Fruit fly (Drosophila melanogaster) whole organism, embryonic: Measurements from ENCODE around the gene CG16717.

ENCODE experiments used
- Antp ChIP-seq: fragments of 200-800 bp; sonication (Bioruptor generic); optimal IDR thresholded peaks from 3 replicates; lab custom pipeline; 2016; ENCODE audit warnings: missing biosample characterization, missing genetic modification characterization
- Awh ChIP-seq: fragments of 200-800 bp; sonication (Bioruptor generic); IDR thresholded peaks from 2 replicates; pipeline ENCODE4, ENCODE4 v1.3.6; 2022; ENCODE audit warnings: missing biosample characterization, missing genetic modification characterization
- B-H1 ChIP-seq: fragments of 200-800 bp; sonication (Bioruptor generic); IDR thresholded peaks from 3 replicates; pipeline ENCODE4 v1.3.6; 2022; ENCODE audit warnings: missing biosample characterization, missing genetic modification characterization
- CG10147 ChIP-seq: fragments of 200-800 bp; sonication (Bioruptor generic); optimal IDR thresholded peaks from 2 replicates; lab custom pipeline; 2019; ENCODE audit warnings: missing biosample characterization, mild to moderate bottlenecking, missing genetic modification characterization, moderate library complexity
- CG11247 ChIP-seq: fragments of 200-800 bp; sonication (Bioruptor generic); IDR thresholded peaks from 2 replicates; pipeline ENCODE4 v1.3.6; 2022; ENCODE audit warnings: missing biosample characterization, missing genetic modification characterization
- CG12236 ChIP-seq: fragments of 200-800 bp; sonication (Bioruptor generic); optimal IDR thresholded peaks from 2 replicates; lab custom pipeline; 2016; ENCODE audit warnings: missing biosample characterization, missing genetic modification characterization
- CG14860 ChIP-seq: fragments of 200-800 bp; sonication (Bioruptor generic); IDR thresholded peaks from 3 replicates; pipeline ENCODE4 v1.3.6; 2022; ENCODE audit warnings: missing biosample characterization, missing genetic modification characterization; ENCODE audit not compliant: partially characterized antibody
- CG17361 ChIP-seq: fragments of 200-800 bp; sonication (Bioruptor generic); IDR thresholded peaks from 3 replicates; pipeline ENCODE4 v1.3.6; 2022; ENCODE audit warnings: missing biosample characterization, missing genetic modification characterization
- CG17802 ChIP-seq: fragments of 200-800 bp; sonication (Bioruptor generic); optimal IDR thresholded peaks from 2 replicates; lab custom pipeline; 2018; ENCODE audit warnings: missing biosample characterization, mild to moderate bottlenecking, missing genetic modification characterization, moderate library complexity
- CG18011 ChIP-seq: fragments of 200-800 bp; sonication (Bioruptor generic); optimal IDR thresholded peaks from 2 replicates; lab custom pipeline; 2017; ENCODE audit warnings: missing biosample characterization, missing genetic modification characterization, mild to moderate bottlenecking, moderate library complexity, missing genotype
- CG2120 ChIP-seq: fragments of 200-800 bp; sonication (Bioruptor generic); optimal IDR thresholded peaks from 3 replicates; lab custom pipeline; 2016; ENCODE audit warnings: missing biosample characterization, missing genetic modification characterization
- CG2129 ChIP-seq: fragments of 200-800 bp; sonication (Bioruptor generic); IDR thresholded peaks from 2 replicates; pipeline ENCODE4 v1.3.6; 2022; ENCODE audit warnings: missing biosample characterization, missing genetic modification characterization; ENCODE audit not compliant: partially characterized antibody
- CG2199 ChIP-seq: fragments of 200-800 bp; sonication (Bioruptor generic); IDR thresholded peaks from 3 replicates; pipeline ENCODE4 v1.3.6; 2022; ENCODE audit warnings: missing biosample characterization, missing genetic modification characterization
- CG2678 ChIP-seq: fragments of 200-800 bp; sonication (Bioruptor generic); optimal IDR thresholded peaks from 3 replicates; lab custom pipeline; 2019; ENCODE audit warnings: missing biosample characterization, mild to moderate bottlenecking, missing genetic modification characterization, moderate library complexity
- CG31365 ChIP-seq: fragments of 200-800 bp; sonication (Bioruptor generic); optimal IDR thresholded peaks from 2 replicates; lab custom pipeline; 2018; ENCODE audit warnings: missing biosample characterization, mild to moderate bottlenecking, missing genetic modification characterization
- CG31388 ChIP-seq: fragments of 200-800 bp; sonication (Bioruptor generic); optimal IDR thresholded peaks from 2 replicates; lab custom pipeline; 2016; ENCODE audit warnings: missing biosample characterization, missing genetic modification characterization
- CG4282 ChIP-seq: fragments of 200-800 bp; sonication (Bioruptor generic); optimal IDR thresholded peaks from 2 replicates; lab custom pipeline; 2016; ENCODE audit warnings: missing biosample characterization, missing genetic modification characterization
- CG8924 ChIP-seq: fragments of 200-800 bp; optimal IDR thresholded peaks from 3 replicates; lab custom pipeline; 2019; ENCODE audit warnings: missing biosample characterization, mild to moderate bottlenecking, missing genetic modification characterization, moderate library complexity
- Dbx ChIP-seq: fragments of 200-800 bp; sonication (Bioruptor generic); IDR thresholded peaks from 3 replicates; pipeline ENCODE4 v1.3.6; 2022; ENCODE audit warnings: missing biosample characterization, missing genetic modification characterization
- Ets97D ChIP-seq: fragments of 200-800 bp; sonication (Bioruptor generic); optimal IDR thresholded peaks from 3 replicates; lab custom pipeline; 2016; ENCODE audit warnings: missing biosample characterization, missing genetic modification characterization
- H2.0 ChIP-seq: fragments of 200-800 bp; sonication (Bioruptor generic); IDR thresholded peaks from 2 replicates; pipeline ENCODE4 v1.3.6; 2022; ENCODE audit warnings: missing biosample characterization, missing genetic modification characterization
- Hr78 ChIP-seq, 2 experiments: fragments of 200-800 bp in 1 of 2; fragments of >200 bp in 1 of 2; sonication (Bioruptor generic) in 1 of 2; optimal IDR thresholded peaks; 2 replicates each; lab custom pipeline; 2017 to 2019; ENCODE audit warnings: missing biosample characterization in 2 of 2, missing genetic modification characterization in 2 of 2, mild to moderate bottlenecking in 1 of 2, moderate library complexity in 1 of 2
- Hsf ChIP-seq: fragments of 200-800 bp; sonication (Bioruptor generic); optimal IDR thresholded peaks from 3 replicates; lab custom pipeline; 2016; ENCODE audit warnings: missing biosample characterization, missing genetic modification characterization
- Lhr ChIP-seq: fragments of 200-800 bp; sonication (Bioruptor generic); optimal IDR thresholded peaks from 3 replicates; lab custom pipeline; 2017; ENCODE audit warnings: mild to moderate bottlenecking, missing biosample characterization, missing genetic modification reagents, missing genetic modification characterization
- Med ChIP-seq: fragments of 200-800 bp; sonication (Bioruptor generic); peaks from one replicate; lab custom pipeline; 2016; ENCODE audit warnings: missing biosample characterization, missing genetic modification characterization, mild to moderate bottlenecking, inconsistent platforms, moderate library complexity
- NC2β ChIP-seq: fragments of 200-800 bp; sonication (Bioruptor generic); optimal IDR thresholded peaks from 2 replicates; lab custom pipeline; 2016; ENCODE audit warnings: missing biosample characterization, missing genetic modification characterization
- Nf-YB ChIP-seq: fragments of 200-800 bp; sonication (Bioruptor generic); optimal IDR thresholded peaks from 3 replicates; lab custom pipeline; 2019; ENCODE audit warnings: missing biosample characterization, mild to moderate bottlenecking, missing genetic modification characterization, moderate library complexity
- Nf-YC ChIP-seq: fragments of 200-800 bp; optimal IDR thresholded peaks from 3 replicates; lab custom pipeline; 2019; ENCODE audit warnings: missing biosample characterization, mild to moderate bottlenecking, missing genetic modification characterization, moderate library complexity
- Oaz ChIP-seq: fragments of 200-800 bp; sonication (Bioruptor generic); IDR thresholded peaks from 2 replicates; pipeline ENCODE4 v1.3.6; 2022; ENCODE audit warnings: missing biosample characterization, missing genetic modification characterization
- Poxn ChIP-seq: fragments of 200-800 bp; sonication (Bioruptor generic); IDR thresholded peaks from 2 replicates; pipeline ENCODE4 v1.3.6; 2022; ENCODE audit warnings: missing biosample characterization, missing genetic modification characterization
- Ravus ChIP-seq: fragments of 200-800 bp; sonication (Bioruptor generic); IDR thresholded peaks from 2 replicates; pipeline ENCODE4 v1.3.6; 2022; ENCODE audit warnings: missing biosample characterization, missing genetic modification characterization
- Six4 ChIP-seq: fragments of 200-800 bp; sonication (Bioruptor generic); optimal IDR thresholded peaks from 2 replicates; lab custom pipeline; 2016; ENCODE audit warnings: missing biosample characterization, missing genetic modification characterization
- Spps ChIP-seq: fragments of 200-800 bp; sonication (Bioruptor generic); optimal IDR thresholded peaks from 2 replicates; lab custom pipeline; 2018; ENCODE audit warnings: missing biosample characterization, mild to moderate bottlenecking, missing genetic modification characterization
- abd-A ChIP-seq: fragments of 200-800 bp; sonication (Bioruptor generic); optimal IDR thresholded peaks from 3 replicates; lab custom pipeline; 2019; ENCODE audit warnings: missing biosample characterization, mild to moderate bottlenecking, missing genetic modification characterization, moderate library complexity
- bsh ChIP-seq, 2 experiments: fragments of 200-800 bp; sonication (Bioruptor generic); optimal IDR thresholded peaks; 2 replicates each; lab custom pipeline; 2017 to 2018; ENCODE audit warnings: mild to moderate bottlenecking in 2 of 2, missing biosample characterization in 2 of 2, missing genetic modification characterization in 2 of 2, moderate library complexity in 1 of 2
- crol ChIP-seq: fragments of 200-800 bp; sonication (Bioruptor generic); IDR thresholded peaks from 2 replicates; pipeline ENCODE4 v1.3.6; 2022; ENCODE audit warnings: missing biosample characterization, missing genetic modification characterization
- cwo ChIP-seq: fragments of 200-800 bp; sonication (Bioruptor generic); optimal IDR thresholded peaks from 3 replicates; lab custom pipeline; 2017; ENCODE audit warnings: missing biosample characterization, missing genetic modification characterization, mild to moderate bottlenecking, moderate library complexity, missing genetic modification reagents
- eve ChIP-seq, 2 experiments: fragments of >200 bp; optimal IDR thresholded peaks; 2 replicates each; lab custom pipeline; 2017; ENCODE audit warnings: missing biosample characterization in 2 of 2, missing genetic modification characterization in 2 of 2
- fd102C ChIP-seq: fragments of 200-800 bp; sonication (Bioruptor generic); optimal IDR thresholded peaks from 2 replicates; lab custom pipeline; 2018; ENCODE audit warnings: missing biosample characterization, mild to moderate bottlenecking, missing genetic modification characterization, moderate library complexity
- grau ChIP-seq: fragments of 200-800 bp; optimal IDR thresholded peaks from 3 replicates; lab custom pipeline; 2019; ENCODE audit warnings: missing biosample characterization, mild to moderate bottlenecking, missing genetic modification characterization, moderate library complexity
- gt ChIP-seq: fragments of 200-800 bp; sonication (Bioruptor generic); IDR thresholded peaks from 2 replicates; pipeline ENCODE4 v1.3.6; 2022; ENCODE audit warnings: missing biosample characterization, missing genetic modification characterization
- odd ChIP-seq: fragments of 200-800 bp; sonication (Bioruptor generic); optimal IDR thresholded peaks from 2 replicates; lab custom pipeline; 2017; ENCODE audit warnings: missing biosample characterization, mild to moderate bottlenecking, missing genetic modification characterization
- otp ChIP-seq: fragments of 200-800 bp; sonication (Bioruptor generic); IDR thresholded peaks from 3 replicates; pipeline ENCODE4, ENCODE4 v1.3.6; 2022; ENCODE audit warnings: missing biosample characterization, missing genetic modification characterization
- pnt ChIP-seq: fragments of 200-800 bp; sonication (Bioruptor generic); optimal IDR thresholded peaks from 3 replicates; lab custom pipeline; 2016; ENCODE audit warnings: missing biosample characterization, missing genetic modification characterization
- pum ChIP-seq: fragments of 200-800 bp; sonication (Bioruptor generic); optimal IDR thresholded peaks from 2 replicates; lab custom pipeline; 2016; ENCODE audit warnings: missing biosample characterization, missing genetic modification characterization
- seq ChIP-seq: fragments of 200-800 bp; sonication (Bioruptor generic); IDR thresholded peaks from 2 replicates; pipeline ENCODE4 v1.3.6; 2022; ENCODE audit warnings: missing biosample characterization, missing genetic modification characterization
- sisA ChIP-seq: fragments of 200-800 bp; sonication (Bioruptor generic); IDR thresholded peaks from 2 replicates; pipeline ENCODE4 v1.3.6; 2022; ENCODE audit warnings: missing biosample characterization, missing genetic modification characterization
- slbo ChIP-seq: fragments of 200-800 bp; sonication (Bioruptor generic); IDR thresholded peaks from 2 replicates; pipeline ENCODE4 v1.3.6; 2022; ENCODE audit warnings: missing biosample characterization, missing genetic modification characterization
- yki ChIP-seq: fragments of >200 bp; optimal IDR thresholded peaks from 3 replicates; lab custom pipeline; 2018

Gene CG16717

DNA sequence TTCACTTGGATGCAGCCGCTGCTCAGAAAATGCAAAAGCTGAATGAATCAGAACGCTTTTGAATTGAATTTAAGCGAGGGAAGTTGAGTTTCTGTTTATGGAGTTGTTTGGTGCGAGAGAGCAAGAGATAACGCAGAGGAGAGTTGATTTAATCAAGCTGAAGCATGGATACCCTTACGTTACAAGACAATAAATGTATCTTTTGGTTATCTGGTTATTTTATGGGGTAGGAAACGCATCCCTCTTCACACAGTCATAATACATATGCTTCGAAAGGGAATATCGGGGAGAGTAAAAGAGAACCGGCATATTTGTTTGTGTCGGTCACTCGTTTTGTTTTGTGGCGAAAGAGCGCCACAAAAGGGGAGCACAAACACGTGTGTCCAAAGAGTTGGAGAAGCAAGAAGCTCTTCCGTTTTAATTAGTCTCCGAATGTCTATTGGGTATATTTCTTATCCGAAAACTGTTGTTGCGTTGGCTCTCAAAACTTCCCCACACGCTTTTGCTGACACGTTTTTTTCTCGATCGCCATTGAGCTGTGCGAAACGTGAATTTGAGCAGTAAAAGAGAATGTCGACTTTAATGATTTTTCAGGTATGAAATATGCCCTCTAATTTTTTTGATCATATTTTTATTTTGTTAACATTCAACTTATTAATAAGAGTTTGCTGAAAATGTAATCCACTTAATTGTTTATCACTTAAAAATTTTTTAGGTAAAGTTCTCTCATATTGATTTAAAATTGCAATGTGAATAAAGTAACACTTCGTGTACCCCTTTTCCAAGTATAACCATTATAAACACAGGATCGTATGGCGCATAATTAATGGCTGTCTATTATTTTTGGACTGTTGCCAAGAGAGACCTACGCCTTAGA lies 17.9 kb downstream of the CG16717 start, which contains the start of gene Prps (continued):
- peak; percentile 76 for TF ChIP-seq CG2678
- peak; percentile 99 for TF ChIP-seq cwo (GFP tag; lab: Kevin White, UChicago)
- TF ChIP-seq CG8924 (tag; lab: Kevin White, UChicago): peak; percentile 56
- peak; percentile 7 for TF ChIP-seq Nf-YB (GFP tag; lab: Kevin White, UChicago)
- TF ChIP-seq pum (GFP tag; lab: Kevin White, UChicago): peak; percentile 72
- peak; percentile 59 for TF ChIP-seq Hsf (GFP tag; lab: Kevin White, UChicago)
- TF ChIP-seq Awh: peak; percentile 82
- peak; percentile 72; the same call in 2 of the 3 replicates for TF ChIP-seq otp
- TF ChIP-seq NC2β (GFP tag; lab: Kevin White, UChicago): peak; percentile 74
- TF ChIP-seq Ets97D (GFP tag; lab: Kevin White, UChicago): peak; percentile 41
- peak; percentile 82 for TF ChIP-seq slbo (GFP tag; lab: Robert Waterston, UW)
- peak; percentile 88 for TF ChIP-seq abd-A (tag; lab: Kevin White, UChicago)
- peak; percentile 37; the same call in 1 of the 3 replicates for TF ChIP-seq CG17361 (GFP tag; lab: Robert Waterston, UW)
- peak; percentile 36 for TF ChIP-seq CG17802 (tag; lab: Kevin White, UChicago)
- TF ChIP-seq Dbx: peak; percentile 82
- peak; percentile 65 for TF ChIP-seq odd (GFP tag; lab: Kevin White, UChicago)
- TF ChIP-seq CG2120 (GFP tag; lab: Kevin White, UChicago): peak; percentile 81
- no peak; the same call in 1 of the 2 replicates for TF ChIP-seq Oaz (GFP tag; lab: Robert Waterston, UW)
- no peak for TF ChIP-seq Spps (tag; lab: Kevin White, UChicago)
- TF ChIP-seq yki (lab: Kevin White, UChicago): no peak
- peak; percentile 74 for TF ChIP-seq pnt (GFP tag; lab: Kevin White, UChicago)
- TF ChIP-seq B-H1 (GFP tag; lab: Robert Waterston, UW): peak; percentile 62; the same call in 2 of the 3 replicates
- no peak for TF ChIP-seq CG2129 (GFP tag; lab: Robert Waterston, UW)
- peak; percentile 30 for TF ChIP-seq CG10147 (GFP tag; lab: Kevin White, UChicago)
- TF ChIP-seq CG18011 (GFP tag; lab: Kevin White, UChicago): peak; percentile 53
- TF ChIP-seq eve (GFP tag; optimal IDR thresholded peaks at IDR 0.05; lab: Kevin White, UChicago): no peak
- TF ChIP-seq CG31365 (tag; lab: Kevin White, UChicago): peak; percentile 81
- TF ChIP-seq Six4: peak; percentile 59
- TF ChIP-seq H2.0 (GFP tag; lab: Robert Waterston, UW): peak; percentile 79
- peak; percentile 68 for TF ChIP-seq Nf-YC (tag; lab: Kevin White, UChicago)
- peak; percentile 88 for TF ChIP-seq Antp (GFP tag; lab: Kevin White, UChicago)
- peak; percentile 80 for TF ChIP-seq sisA (GFP tag; lab: Robert Waterston, UW)
- peak; percentile 79 for TF ChIP-seq CG4282 (GFP tag; lab: Kevin White, UChicago)
- peak; percentile 68 for TF ChIP-seq CG12236 (GFP tag; lab: Kevin White, UChicago)
- no peak for TF ChIP-seq fd102C
- TF ChIP-seq Med (GFP tag; lab: Kevin White, UChicago): peak; percentile 97
- TF ChIP-seq Hr78 (GFP tag; optimal IDR thresholded peaks at IDR 0.05; lab: Kevin White, UChicago): peak in 1 of 2 experiments; percentile 18
- peak; percentile 61 for TF ChIP-seq CG11247 (GFP tag; lab: Robert Waterston, UW)
- peak; percentile 64 for TF ChIP-seq grau (tag; lab: Kevin White, UChicago)
- no peak for TF ChIP-seq CG2199 (GFP tag; lab: Robert Waterston, UW)
- no peak for TF ChIP-seq CG14860 (GFP tag; lab: Robert Waterston, UW)
- no peak for TF ChIP-seq crol (GFP tag; lab: Robert Waterston, UW)
- peak; percentile 60 to 72 for TF ChIP-seq bsh (GFP tag; optimal IDR thresholded peaks at IDR 0.05; lab: Kevin White, UChicago)
- peak; percentile 63; the same call in 1 of the 2 replicates for TF ChIP-seq seq (GFP tag; lab: Robert Waterston, UW)
- TF ChIP-seq Ravus (GFP tag; lab: Robert Waterston, UW): peak; percentile 40
- TF ChIP-seq Lhr (GFP tag; lab: Kevin White, UChicago): no peak
- TF ChIP-seq gt (GFP tag; lab: Robert Waterston, UW): no peak; the same call in 1 of the 2 replicates
- no peak for TF ChIP-seq CG31388 (GFP tag; lab: Kevin White, UChicago)
- TF ChIP-seq Poxn (GFP tag; lab: Robert Waterston, UW): no peak
